Fruit fly (Drosophila melanogaster) whole organism, embryonic: ENCODE data around the gene CG44040.

Source experiments
- CG12104 ChIP-seq: fragments of 200-800 bp; sonication (Bioruptor generic); optimal IDR thresholded peaks from 3 replicates; lab custom pipeline; 2016; ENCODE audit warnings: missing biosample characterization, missing genetic modification characterization
- CG12155 ChIP-seq: fragments of 200-800 bp; sonication (Bioruptor generic); optimal IDR thresholded peaks from 3 replicates; lab custom pipeline; 2016; ENCODE audit warnings: missing biosample characterization, missing genetic modification characterization
- CG12769 ChIP-seq: fragments of 200-800 bp; sonication (Bioruptor generic); optimal IDR thresholded peaks from 2 replicates; lab custom pipeline; 2019; ENCODE audit warnings: missing biosample characterization, mild to moderate bottlenecking, missing genetic modification characterization, moderate library complexity
- CG12942 ChIP-seq: fragments of 200-800 bp; sonication (Bioruptor generic); optimal IDR thresholded peaks from 3 replicates; lab custom pipeline; 2016; ENCODE audit warnings: missing biosample characterization, missing genetic modification characterization
- CG13123 ChIP-seq: fragments of 200-800 bp; sonication (Bioruptor generic); optimal IDR thresholded peaks from 2 replicates; lab custom pipeline; 2016; ENCODE audit warnings: missing biosample characterization, missing genetic modification characterization
- CG14441 ChIP-seq: fragments of 200-800 bp; sonication (Bioruptor generic); IDR thresholded peaks from 2 replicates; pipeline ENCODE4 v1.3.6; 2022; ENCODE audit warnings: missing biosample characterization, missing genetic modification characterization
- CG15479 ChIP-seq: fragments of 200-800 bp; sonication (Bioruptor generic); optimal IDR thresholded peaks from 3 replicates; lab custom pipeline; 2019; ENCODE audit warnings: missing biosample characterization, mild to moderate bottlenecking, missing genetic modification characterization, moderate library complexity
- CG17385 ChIP-seq: fragments of 200-800 bp; sonication (Bioruptor generic); optimal IDR thresholded peaks from 3 replicates; lab custom pipeline; 2018; ENCODE audit warnings: missing biosample characterization, mild to moderate bottlenecking, missing genetic modification characterization
- CG17802 ChIP-seq: fragments of 200-800 bp; sonication (Bioruptor generic); optimal IDR thresholded peaks from 2 replicates; lab custom pipeline; 2018; ENCODE audit warnings: missing biosample characterization, mild to moderate bottlenecking, missing genetic modification characterization, moderate library complexity
- CG17829 ChIP-seq: fragments of 200-800 bp; optimal IDR thresholded peaks from 2 replicates; lab custom pipeline; 2019; ENCODE audit warnings: missing biosample characterization, mild to moderate bottlenecking, missing genetic modification characterization, moderate library complexity
- CG17912 ChIP-seq: fragments of 200-800 bp; sonication (Bioruptor generic); optimal IDR thresholded peaks from 2 replicates; lab custom pipeline; 2018; ENCODE audit warnings: missing biosample characterization, mild to moderate bottlenecking, missing genetic modification characterization
- CG1832 ChIP-seq: fragments of 200-800 bp; sonication (Bioruptor generic); optimal IDR thresholded peaks from 2 replicates; lab custom pipeline; 2017; ENCODE audit warnings: missing biosample characterization, mild to moderate bottlenecking, missing genetic modification characterization, inconsistent platforms
- CG18599 ChIP-seq: fragments of 200-800 bp; sonication (Bioruptor generic); optimal IDR thresholded peaks from 3 replicates; lab custom pipeline; 2017; ENCODE audit warnings: missing biosample characterization, missing genetic modification characterization, mild to moderate bottlenecking, moderate library complexity, missing genetic modification reagents
- CG3163 ChIP-seq: fragments of 200-800 bp; sonication (Bioruptor generic); optimal IDR thresholded peaks from 3 replicates; lab custom pipeline; 2016; ENCODE audit warnings: missing biosample characterization, missing genetic modification characterization
- CG3281 ChIP-seq: fragments of 200-800 bp; sonication (Bioruptor generic); optimal IDR thresholded peaks from 3 replicates; lab custom pipeline; 2017; ENCODE audit warnings: missing biosample characterization, mild to moderate bottlenecking, missing genetic modification characterization
- CG34376 ChIP-seq: fragments of 200-800 bp; sonication (Bioruptor generic); optimal IDR thresholded peaks from 2 replicates; lab custom pipeline; 2018; ENCODE audit warnings: missing biosample characterization, mild to moderate bottlenecking, missing genetic modification characterization
- CG4854 ChIP-seq: fragments of 200-800 bp; sonication (Bioruptor generic); optimal IDR thresholded peaks from 2 replicates; lab custom pipeline; 2016; ENCODE audit warnings: missing biosample characterization, missing genetic modification characterization, inconsistent platforms
- CG6175 ChIP-seq: fragments of 200-800 bp; sonication (Bioruptor generic); IDR thresholded peaks from 3 replicates; pipeline ENCODE4 v1.3.6; 2022; ENCODE audit warnings: missing biosample characterization, missing genetic modification characterization
- CG8290 ChIP-seq, 3 experiments: fragments of 200-800 bp; sonication (Bioruptor generic); optimal IDR thresholded peaks; 2 replicates each; lab custom pipeline; 2016 to 2019; ENCODE audit warnings: missing biosample characterization in 3 of 3, missing genetic modification characterization in 3 of 3, mild to moderate bottlenecking in 2 of 3, moderate library complexity in 1 of 3
- CG8478 ChIP-seq: fragments of >200 bp; optimal IDR thresholded peaks from 2 replicates; lab custom pipeline; 2018
- CG9609 ChIP-seq: fragments of 200-800 bp; sonication (Bioruptor generic); optimal IDR thresholded peaks from 3 replicates; lab custom pipeline; 2016; ENCODE audit warnings: missing biosample characterization, missing genetic modification characterization
- D19B ChIP-seq: fragments of 200-800 bp; sonication (Bioruptor generic); optimal IDR thresholded peaks from 2 replicates; lab custom pipeline; 2017; ENCODE audit warnings: missing biosample characterization, mild to moderate bottlenecking, missing genetic modification characterization
- Dad ChIP-seq: fragments of 200-800 bp; sonication (Bioruptor generic); optimal IDR thresholded peaks from 3 replicates; lab custom pipeline; 2016; ENCODE audit warnings: missing biosample characterization, missing genetic modification characterization
- Elba2 ChIP-seq: fragments of 200-800 bp; sonication (Bioruptor generic); optimal IDR thresholded peaks from 3 replicates; lab custom pipeline; 2016; ENCODE audit warnings: missing biosample characterization, missing genetic modification characterization
- Fer1 ChIP-seq: fragments of 200-800 bp; sonication (Bioruptor generic); optimal IDR thresholded peaks from 2 replicates; lab custom pipeline; 2017; ENCODE audit warnings: missing biosample characterization, mild to moderate bottlenecking, missing genetic modification characterization
- HmgZ ChIP-seq: fragments of 200-800 bp; sonication (Bioruptor generic); optimal IDR thresholded peaks from 2 replicates; lab custom pipeline; 2018; ENCODE audit warnings: missing biosample characterization, mild to moderate bottlenecking, missing genetic modification characterization
- Kr ChIP-seq: fragments of 200-800 bp; sonication (Bioruptor generic); optimal IDR thresholded peaks from 2 replicates; lab custom pipeline; 2017; ENCODE audit warnings: missing biosample characterization, mild to moderate bottlenecking, missing genetic modification characterization
- Lim3 ChIP-seq: fragments of 200-800 bp; sonication (Bioruptor generic); IDR thresholded peaks from 2 replicates; pipeline ENCODE4 v1.3.6; 2022; ENCODE audit warnings: missing biosample characterization, missing genetic modification characterization
- Med ChIP-seq: fragments of 200-800 bp; sonication (Bioruptor generic); peaks from one replicate; lab custom pipeline; 2016; ENCODE audit warnings: missing biosample characterization, missing genetic modification characterization, mild to moderate bottlenecking, inconsistent platforms, moderate library complexity
- Mrtf ChIP-seq: fragments of 200-800 bp; sonication (Bioruptor generic); IDR thresholded peaks from 3 replicates; pipeline ENCODE4 v1.3.6; 2022; ENCODE audit warnings: missing biosample characterization, missing genetic modification characterization
- Pdp1 ChIP-seq, 2 experiments: fragments of 200-800 bp; sonication (Bioruptor generic); optimal IDR thresholded peaks; 3 replicates each; lab custom pipeline; 2016; ENCODE audit warnings: missing biosample characterization in 2 of 2, missing genetic modification characterization in 2 of 2, mild to moderate bottlenecking in 1 of 2, moderate library complexity in 1 of 2
- Trl ChIP-seq, 3 experiments: fragments of >200 bp in 2 of 3; fragments of 200-800 bp in 1 of 3; sonication (Bioruptor generic) in 1 of 3; optimal IDR thresholded peaks; 2 replicates in 1 of 3; 3 replicates in 2 of 3; lab custom pipeline; 2016 to 2017; ENCODE audit warnings: missing biosample characterization in 1 of 3, missing genetic modification characterization in 1 of 3
- YL-1 ChIP-seq: fragments of 200-800 bp; sonication (Bioruptor generic); optimal IDR thresholded peaks from 3 replicates; lab custom pipeline; 2017; ENCODE audit warnings: missing biosample characterization, mild to moderate bottlenecking, missing genetic modification characterization
- cato ChIP-seq: fragments of 200-800 bp; sonication (Bioruptor generic); optimal IDR thresholded peaks from 2 replicates; lab custom pipeline; 2016; ENCODE audit warnings: missing biosample characterization, missing genetic modification characterization, borderline replicate concordance
- cg ChIP-seq: fragments of 200-800 bp; sonication (Bioruptor generic); optimal IDR thresholded peaks from 3 replicates; lab custom pipeline; 2019; ENCODE audit warnings: missing biosample characterization, mild to moderate bottlenecking, missing genetic modification characterization, moderate library complexity
- dimm ChIP-seq: fragments of 200-800 bp; sonication (Bioruptor generic); IDR thresholded peaks from 2 replicates; pipeline ENCODE4 v1.3.6; 2022; ENCODE audit warnings: missing biosample characterization, missing genetic modification characterization
- grn ChIP-seq: fragments of 200-800 bp; sonication (Bioruptor generic); optimal IDR thresholded peaks from 3 replicates; lab custom pipeline; 2017; ENCODE audit warnings: missing biosample characterization, missing genetic modification characterization
- kni ChIP-seq: fragments of 200-800 bp; sonication (Bioruptor generic); optimal IDR thresholded peaks from 3 replicates; lab custom pipeline; 2017; ENCODE audit warnings: mild to moderate bottlenecking, missing biosample characterization, missing genetic modification reagents, missing genetic modification characterization
- mirr ChIP-seq: fragments of 200-800 bp; sonication (Bioruptor generic); optimal IDR thresholded peaks from 3 replicates; lab custom pipeline; 2018; ENCODE audit warnings: missing biosample characterization, mild to moderate bottlenecking, missing genetic modification characterization
- nom ChIP-seq: fragments of 200-800 bp; sonication (Bioruptor generic); optimal IDR thresholded peaks from 2 replicates; lab custom pipeline; 2017; ENCODE audit warnings: missing biosample characterization, missing genetic modification characterization, mild to moderate bottlenecking, moderate library complexity, missing genetic modification reagents
- org-1 ChIP-seq: fragments of 200-800 bp; sonication (Bioruptor generic); optimal IDR thresholded peaks from 2 replicates; lab custom pipeline; 2017; ENCODE audit warnings: missing biosample characterization, missing genetic modification characterization
- pros ChIP-seq: fragments of 200-800 bp; sonication (Bioruptor generic); optimal IDR thresholded peaks from 3 replicates; lab custom pipeline; 2019; ENCODE audit warnings: missing biosample characterization, mild to moderate bottlenecking, missing genetic modification characterization, moderate library complexity
- salm ChIP-seq: fragments of 200-800 bp; sonication (Bioruptor generic); optimal IDR thresholded peaks from 2 replicates; lab custom pipeline; 2018; ENCODE audit warnings: missing biosample characterization, mild to moderate bottlenecking, missing genetic modification characterization
- slou ChIP-seq: fragments of 200-800 bp; sonication (Bioruptor generic); optimal IDR thresholded peaks from 3 replicates; lab custom pipeline; 2016; ENCODE audit warnings: missing biosample characterization, missing genetic modification characterization
- sug ChIP-seq: fragments of 200-800 bp; optimal IDR thresholded peaks from 2 replicates; lab custom pipeline; 2019; ENCODE audit warnings: missing biosample characterization, mild to moderate bottlenecking, missing genetic modification characterization, moderate library complexity
- trh ChIP-seq: fragments of 200-800 bp; sonication (Bioruptor generic); optimal IDR thresholded peaks from 2 replicates; lab custom pipeline; 2016; ENCODE audit warnings: missing biosample characterization, missing genetic modification characterization

The CG44040 gene

dm6 chr3R:15290642-15291118 is 29.5 kb upstream of the CG44040 start, which contains the start of gene CG45218 (continued):
- TF ChIP-seq YL-1 (GFP tag; lab: Kevin White, UChicago): peak; percentile 19
- TF ChIP-seq CG12155 (GFP tag; lab: Kevin White, UChicago): peak; percentile 71
- peak; percentile 47 for TF ChIP-seq Med (GFP tag; lab: Kevin White, UChicago)
- TF ChIP-seq trh (GFP tag; lab: Kevin White, UChicago): no peak
- no peak for TF ChIP-seq CG9609 (GFP tag; lab: Kevin White, UChicago)

dm6 chr3R:15291551-15292223 is 28.5 kb upstream of the CG44040 start:
- TF ChIP-seq CG17912 (GFP tag; lab: Kevin White, UChicago) (no peak), Dad (GFP tag; lab: Kevin White, UChicago) (no peak), CG1832 (GFP tag; lab: Kevin White, UChicago) (peak; percentile 89), sug (peak; percentile 33), CG3163 (peak; percentile 93), CG17802 (tag; lab: Kevin White, UChicago) (no peak), CG17385 (GFP tag; lab: Kevin White, UChicago) (peak; percentile 17), CG17829 (no peak), CG6175 (GFP tag; lab: Robert Waterston, UW) (no peak), CG3281 (peak; percentile 12), D19B (GFP tag; lab: Kevin White, UChicago) (no peak), Trl (optimal IDR thresholded peaks at IDR 0.05; lab: Kevin White, UChicago) (peak; percentile 98 to 99), Trl (GFP tag; optimal IDR thresholded peaks at IDR 0.05; lab: Kevin White, UChicago) (peak; percentile 42), pros (GFP tag; lab: Kevin White, UChicago) (peak; percentile 91), CG12769 (tag; lab: Kevin White, UChicago) (peak; percentile 63), trh (GFP tag; lab: Kevin White, UChicago) (no peak), salm (tag; lab: Kevin White, UChicago) (peak; percentile 10), CG8478 (lab: Kevin White, UChicago) (peak; percentile 7), Med (GFP tag; lab: Kevin White, UChicago) (peak; percentile 12), cg (peak; percentile 61), mirr (GFP tag; lab: Kevin White, UChicago) (peak; percentile 16), cato (GFP tag; lab: Kevin White, UChicago) (no peak), Fer1 (peak; percentile 2), CG8290 (GFP tag; optimal IDR thresholded peaks at IDR 0.05; lab: Kevin White, UChicago) (no peak), CG8290 (tag; optimal IDR thresholded peaks at IDR 0.05; lab: Kevin White, UChicago) (no peak), Mrtf (no peak), CG12104 (no peak), Pdp1 (GFP tag; optimal IDR thresholded peaks at IDR 0.05; lab: Kevin White, UChicago) (peak in 1 of 2 experiments; percentile 54), CG15479 (GFP tag; lab: Kevin White, UChicago) (peak; percentile 49), CG34376 (GFP tag; lab: Kevin White, UChicago) (peak; percentile 38), Elba2 (GFP tag; lab: Kevin White, UChicago) (peak; percentile 37), dimm (no peak), CG4854 (GFP tag; lab: Kevin White, UChicago) (no peak), CG9609 (GFP tag; lab: Kevin White, UChicago) (no peak), Lim3 (GFP tag; lab: Robert Waterston, UW) (no peak), CG12942 (GFP tag; lab: Kevin White, UChicago) (no peak), slou (GFP tag; lab: Kevin White, UChicago) (no peak), grn (peak; percentile 23), org-1 (GFP tag; lab: Kevin White, UChicago) (no peak), CG18599 (peak; percentile 44), nom (GFP tag; lab: Kevin White, UChicago) (peak; percentile 52), CG13123 (GFP tag; lab: Kevin White, UChicago) (no peak), kni (GFP tag; lab: Kevin White, UChicago) (peak; percentile 47), CG14441 (no peak), Kr (peak; percentile 20), HmgZ (tag; lab: Kevin White, UChicago) (peak; percentile 59)
